Worm (Caenorhabditis elegans): ENCODE measurements around the gene C02B4.3.

Gene C02B4.3

DNA sequence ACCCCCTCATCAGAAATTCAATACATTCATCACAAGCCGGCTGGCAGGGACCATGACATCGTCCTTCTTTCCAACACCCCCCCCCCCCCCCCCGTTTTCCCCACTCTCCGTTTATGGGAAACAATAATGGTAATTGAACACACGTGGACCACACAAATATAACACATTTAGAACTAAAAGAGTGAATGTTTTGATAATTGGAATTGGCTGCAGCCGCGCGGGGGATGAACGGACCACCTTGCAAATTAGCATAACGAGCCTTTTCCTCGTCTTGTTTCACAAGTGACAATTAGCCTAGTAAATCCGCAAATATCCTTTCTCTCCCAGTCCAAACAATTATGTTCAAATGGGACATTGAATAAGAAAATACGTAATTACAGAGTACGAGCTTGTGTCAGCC is 29.0 kb upstream of the C02B4.3 start:
- TF ChIP-seq tab-1 (GFP tag; IDR thresholded peaks at IDR 0.05) (no peak), ztf-23 (GFP tag; IDR thresholded peaks at IDR 0.05) (no peak), ref-1 (GFP tag; conservative IDR thresholded peaks at IDR 0.05) (no peak), flt-1 (GFP tag; IDR thresholded peaks at IDR 0.05) (no peak), cog-1 (tag; optimal IDR thresholded peaks at IDR 0.05) (no peak), klf-2 (GFP tag; conservative IDR thresholded peaks at IDR 0.05) (no peak), ztf-29 (GFP tag; IDR thresholded peaks at IDR 0.05) (no peak), T22C8.4 (GFP tag; IDR thresholded peaks at IDR 0.05) (no peak), med-1 (GFP tag; optimal IDR thresholded peaks at IDR 0.05; ENCODE audit: insufficient read depth) (no peak)

ce11 chrX:12687482-12687881 is 27.8 kb upstream of the C02B4.3 start:
- TF ChIP-seq cog-1 (tag; optimal IDR thresholded peaks at IDR 0.05) (no peak), ref-1 (GFP tag; conservative IDR thresholded peaks at IDR 0.05) (no peak)

- TF ChIP-seq cog-1 (tag; optimal IDR thresholded peaks at IDR 0.05) = no peak
- TF ChIP-seq ztf-23 (GFP tag; IDR thresholded peaks at IDR 0.05) = no peak
- TF ChIP-seq klf-2 (GFP tag; conservative IDR thresholded peaks at IDR 0.05) = no peak
- no peak for TF ChIP-seq flt-1 (GFP tag; IDR thresholded peaks at IDR 0.05)
- no peak for TF ChIP-seq ref-1 (GFP tag; conservative IDR thresholded peaks at IDR 0.05)
- no peak for TF ChIP-seq med-1 (GFP tag; optimal IDR thresholded peaks at IDR 0.05; ENCODE audit: insufficient read depth)
- no peak for TF ChIP-seq tab-1 (GFP tag; IDR thresholded peaks at IDR 0.05)
- TF ChIP-seq ztf-29 (GFP tag; IDR thresholded peaks at IDR 0.05) = no peak
- TF ChIP-seq T22C8.4 (GFP tag; IDR thresholded peaks at IDR 0.05) = no peak
Observed at ce11 chrX:12679603-12680002, 20.0 kb upstream of the C02B4.3 start.

DNA sequence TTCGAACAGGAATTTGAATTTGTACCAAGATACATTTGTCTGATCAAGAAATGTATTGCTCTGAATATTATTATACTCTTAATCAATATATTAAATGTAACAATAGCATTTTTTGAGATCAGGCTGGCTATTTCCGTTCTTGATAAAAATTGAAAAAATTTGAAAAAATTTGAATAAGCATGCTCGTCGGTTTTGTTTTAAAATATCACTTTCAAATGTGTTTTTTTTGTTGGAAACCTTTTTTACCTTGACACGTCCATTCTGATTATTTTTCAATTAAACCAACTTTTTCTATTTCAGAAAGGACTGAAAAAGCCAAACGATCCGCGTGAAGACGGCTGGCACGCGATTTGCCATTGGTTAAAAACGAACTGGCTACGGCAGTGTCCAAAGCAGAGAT is 18.9 kb upstream of the C02B4.3 start, which contains the start of gene adt-1:
adt-1 (plus strand) TSS at position 301 of the 400 bp plus-strand sequence.
- TF ChIP-seq flt-1 (GFP tag; IDR thresholded peaks at IDR 0.05) (no peak), ztf-29 (GFP tag; IDR thresholded peaks at IDR 0.05) (no peak), med-1 (GFP tag; optimal IDR thresholded peaks at IDR 0.05; ENCODE audit: insufficient read depth) (no peak), ztf-23 (GFP tag; IDR thresholded peaks at IDR 0.05) (no peak), tab-1 (GFP tag; IDR thresholded peaks at IDR 0.05) (no peak), ref-1 (GFP tag; conservative IDR thresholded peaks at IDR 0.05) (no peak), cog-1 (tag; optimal IDR thresholded peaks at IDR 0.05) (no peak), klf-2 (GFP tag; conservative IDR thresholded peaks at IDR 0.05) (no peak), T22C8.4 (GFP tag; IDR thresholded peaks at IDR 0.05) (no peak)

DNA sequence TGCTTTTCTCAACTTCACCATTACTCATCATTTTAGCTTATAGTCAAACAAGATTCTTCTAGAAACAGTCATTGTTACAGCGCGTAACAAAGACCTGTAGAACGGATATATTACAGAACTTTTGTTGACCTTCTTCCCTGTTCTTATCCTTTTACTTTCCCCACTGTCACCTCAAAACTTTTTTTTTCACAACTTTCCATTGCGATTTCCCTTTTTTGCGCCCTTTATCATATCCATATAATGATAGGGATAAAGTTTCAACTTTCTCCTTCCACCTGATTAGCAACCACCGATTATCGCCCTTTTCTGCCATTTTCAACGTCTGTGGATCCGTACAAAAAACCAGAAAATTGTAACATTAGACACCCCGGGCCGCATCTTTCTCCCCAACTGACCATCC is 17.5 kb upstream of the C02B4.3 start:
- TF ChIP-seq ztf-23 (GFP tag; IDR thresholded peaks at IDR 0.05) = no peak
- TF ChIP-seq klf-2 (GFP tag; conservative IDR thresholded peaks at IDR 0.05) = no peak
- TF ChIP-seq med-1 (GFP tag; optimal IDR thresholded peaks at IDR 0.05; ENCODE audit: insufficient read depth) = no peak
- no peak for TF ChIP-seq ztf-29 (GFP tag; IDR thresholded peaks at IDR 0.05)
- no peak for TF ChIP-seq T22C8.4 (GFP tag; IDR thresholded peaks at IDR 0.05)
- no peak for TF ChIP-seq cog-1 (tag; optimal IDR thresholded peaks at IDR 0.05)

DNA sequence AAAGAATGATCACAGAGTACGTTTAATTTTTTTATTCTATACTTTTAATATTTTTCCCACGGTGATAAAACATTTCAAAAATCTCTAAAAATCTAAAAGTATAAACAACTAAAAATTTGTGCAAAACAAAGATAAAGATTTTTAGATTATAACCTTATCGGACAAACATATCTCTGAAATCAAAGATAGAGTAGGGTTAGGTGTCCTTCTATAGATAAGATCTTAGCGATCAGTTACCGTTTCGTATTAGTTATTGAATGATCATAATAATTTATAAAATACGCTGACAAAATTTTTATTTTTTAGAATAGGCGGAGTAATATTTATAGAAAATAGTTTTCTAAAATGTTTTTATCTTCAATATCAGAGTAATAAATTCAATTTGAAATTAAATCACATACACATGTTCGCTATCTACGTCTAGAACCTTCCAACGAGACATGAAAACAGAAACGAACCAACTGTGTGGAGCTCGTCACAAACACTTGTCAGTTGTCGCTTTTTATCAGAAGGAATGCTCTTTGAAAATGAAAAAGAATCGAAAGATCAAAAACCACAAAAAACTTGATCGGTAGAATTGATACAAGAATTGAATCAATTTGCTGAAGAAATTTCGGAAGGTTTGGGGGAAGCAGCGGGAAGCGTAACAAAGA is 12.1 kb upstream of the C02B4.3 start:
- TF ChIP-seq flt-1 (GFP tag; IDR thresholded peaks at IDR 0.05) = no peak
- TF ChIP-seq ref-1 (GFP tag; conservative IDR thresholded peaks at IDR 0.05) = no peak
- no peak for TF ChIP-seq cog-1 (tag; optimal IDR thresholded peaks at IDR 0.05)
- no peak for TF ChIP-seq ztf-29 (GFP tag; IDR thresholded peaks at IDR 0.05)
- no peak for TF ChIP-seq klf-2 (GFP tag; conservative IDR thresholded peaks at IDR 0.05)
- TF ChIP-seq ztf-23 (GFP tag; IDR thresholded peaks at IDR 0.05) = no peak
- no peak for TF ChIP-seq tab-1 (GFP tag; IDR thresholded peaks at IDR 0.05)
- TF ChIP-seq med-1 (GFP tag; optimal IDR thresholded peaks at IDR 0.05; ENCODE audit: insufficient read depth) = no peak
- TF ChIP-seq T22C8.4 (GFP tag; IDR thresholded peaks at IDR 0.05) = no peak

ce11 chrX:12670385-12670784 is 10.7 kb upstream of the C02B4.3 start:
- peak; percentile 62 for TF ChIP-seq flt-1 (GFP tag; IDR thresholded peaks at IDR 0.05)
- no peak for TF ChIP-seq ref-1 (GFP tag; conservative IDR thresholded peaks at IDR 0.05)
- TF ChIP-seq ztf-29 (GFP tag; IDR thresholded peaks at IDR 0.05) = no peak
- TF ChIP-seq cog-1 (tag; optimal IDR thresholded peaks at IDR 0.05) = peak; percentile 69

- TF ChIP-seq med-1 (GFP tag; optimal IDR thresholded peaks at IDR 0.05; ENCODE audit: insufficient read depth) (no peak), flt-1 (GFP tag; IDR thresholded peaks at IDR 0.05) (no peak), ref-1 (GFP tag; conservative IDR thresholded peaks at IDR 0.05) (no peak), ztf-29 (GFP tag; IDR thresholded peaks at IDR 0.05) (no peak), klf-2 (GFP tag; conservative IDR thresholded peaks at IDR 0.05) (no peak), ztf-23 (GFP tag; IDR thresholded peaks at IDR 0.05) (no peak), tab-1 (GFP tag; IDR thresholded peaks at IDR 0.05) (no peak), T22C8.4 (GFP tag; IDR thresholded peaks at IDR 0.05) (no peak), cog-1 (tag; optimal IDR thresholded peaks at IDR 0.05) (no peak)
Observed at ce11 chrX:12668941-12669501, 9.4 kb upstream of the C02B4.3 start.

ce11 chrX:12667804-12668511 is 8.3 kb upstream of the C02B4.3 start, which contains the start of gene nhr-17:
TSS of gene nhr-17 (minus strand) at chrX:12667854.
- TF ChIP-seq ztf-29 (GFP tag; IDR thresholded peaks at IDR 0.05) = no peak
- TF ChIP-seq ref-1 (GFP tag; conservative IDR thresholded peaks at IDR 0.05) = no peak
- no peak for TF ChIP-seq tab-1 (GFP tag; IDR thresholded peaks at IDR 0.05)
- TF ChIP-seq T22C8.4 (GFP tag; IDR thresholded peaks at IDR 0.05) = no peak
- TF ChIP-seq klf-2 (GFP tag; conservative IDR thresholded peaks at IDR 0.05) = no peak
- TF ChIP-seq med-1 (GFP tag; optimal IDR thresholded peaks at IDR 0.05; ENCODE audit: insufficient read depth) = no peak
- TF ChIP-seq cog-1 (tag; optimal IDR thresholded peaks at IDR 0.05) = no peak
- TF ChIP-seq ztf-23 (GFP tag; IDR thresholded peaks at IDR 0.05) = no peak
- TF ChIP-seq flt-1 (GFP tag; IDR thresholded peaks at IDR 0.05) = no peak
